Fruit fly (Drosophila melanogaster) ovary, adult (tissue): ENCODE results near the gene Alh.

Experiments
- CG17801 ChIP-seq: fragments of 200-800 bp; optimal IDR thresholded peaks from 2 replicates; lab custom pipeline; 2019; ENCODE audit warnings: missing biosample characterization, mild to moderate bottlenecking, missing genetic modification characterization, moderate library complexity; ENCODE audit not compliant: partially characterized antibody

The Alh gene

DNA sequence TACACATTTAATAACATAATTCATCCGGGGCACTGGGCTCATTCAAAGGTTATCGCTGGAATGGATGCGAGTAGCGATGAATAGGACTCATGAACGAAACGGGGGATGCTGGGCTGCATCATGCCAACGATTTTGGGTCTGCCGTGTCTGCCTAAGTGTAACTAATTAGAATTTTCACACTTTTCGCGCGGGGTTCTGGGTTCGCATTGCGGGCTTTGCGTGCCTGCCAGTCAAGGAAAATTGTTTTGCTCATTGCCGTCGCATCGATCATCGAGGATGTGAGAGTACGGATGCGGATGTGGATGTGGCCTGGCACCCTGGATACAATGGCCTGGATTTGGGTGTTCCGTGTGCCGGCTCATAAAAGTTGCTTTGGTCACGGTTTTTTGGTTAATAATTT, 14.1 kb upstream of the Alh start:
- TF ChIP-seq CG17801 (GFP tag; lab: Kevin White, UChicago): no peak

DNA sequence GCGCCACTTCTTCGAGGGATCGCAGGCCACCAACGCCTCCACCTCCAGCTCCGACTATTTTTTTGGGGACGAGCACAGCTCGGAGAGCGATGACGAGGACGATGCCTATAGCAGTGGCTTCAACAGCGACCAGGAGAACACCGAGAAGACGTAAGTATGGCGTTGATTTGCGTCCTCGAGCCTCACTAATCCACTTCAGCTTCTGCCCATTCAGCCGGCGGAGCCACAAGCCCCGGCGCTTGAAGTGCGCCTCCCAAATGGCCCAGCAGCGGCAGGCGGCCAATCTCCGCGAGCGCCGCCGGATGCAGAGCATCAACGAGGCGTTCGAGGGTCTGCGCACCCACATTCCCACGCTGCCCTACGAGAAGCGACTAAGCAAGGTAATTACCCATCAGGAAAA, 13.2 kb upstream of the Alh start:
- no peak for TF ChIP-seq CG17801 (GFP tag; lab: Kevin White, UChicago)

DNA sequence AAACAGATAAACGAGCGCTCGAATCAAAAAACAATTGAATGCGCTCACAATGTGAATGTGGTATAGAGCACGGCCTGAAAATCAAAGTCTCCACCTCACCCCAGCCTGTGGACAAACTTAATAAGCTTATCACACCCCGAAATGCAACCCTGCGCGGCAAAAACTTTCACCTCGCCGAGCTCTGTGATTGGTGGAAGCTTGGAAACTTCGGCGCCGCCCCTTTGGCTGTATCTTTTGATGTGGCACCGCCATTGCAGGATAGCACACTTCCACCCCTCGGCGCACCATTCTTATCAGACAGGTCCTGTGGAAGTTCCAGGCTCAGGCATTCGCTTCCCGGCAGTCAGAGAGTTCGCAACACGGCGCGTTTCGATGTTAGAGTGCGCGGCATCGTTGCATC, 11.9 kb upstream of the Alh start, which contains the start of gene Fer1:
Gene Fer1, plus strand, starts transcription at position 326 of the 400 bp plus-strand sequence.
- TF ChIP-seq CG17801 (GFP tag; lab: Kevin White, UChicago): no peak

DNA sequence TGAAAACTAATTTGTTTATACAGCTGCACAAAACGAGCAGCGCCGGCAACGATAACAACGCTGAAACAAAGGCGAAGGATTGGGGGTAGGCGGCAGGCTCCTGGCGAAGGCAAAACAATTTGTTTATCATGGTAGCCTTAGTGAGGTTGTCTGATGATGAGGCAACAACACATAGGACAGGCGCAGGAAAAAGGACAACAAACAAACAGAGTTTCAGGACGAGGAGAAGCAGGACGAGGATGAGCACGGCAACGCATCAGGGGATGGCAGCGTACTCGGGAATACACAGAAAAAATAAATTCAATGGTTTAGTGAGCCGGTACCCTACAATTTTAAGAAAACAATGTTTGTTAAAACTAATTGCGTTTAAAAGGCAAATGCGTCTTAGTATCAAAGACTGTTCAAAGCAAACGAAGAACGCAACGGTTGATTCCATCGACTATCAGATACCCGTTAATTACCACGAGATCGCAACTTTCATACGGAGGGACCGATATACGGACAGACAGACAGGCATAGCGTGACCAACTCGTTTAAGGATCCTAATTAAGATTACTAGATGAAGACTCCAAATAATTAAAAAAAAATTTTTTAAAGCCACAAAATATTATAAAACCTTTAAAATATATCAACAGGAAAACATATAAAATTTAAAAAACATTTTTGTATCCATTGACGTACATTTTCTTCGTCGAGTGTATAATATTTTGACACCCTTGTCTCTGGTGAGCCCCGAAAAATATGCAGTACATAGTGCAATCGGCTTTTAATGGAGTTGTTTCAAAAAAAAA, 10.9 kb upstream of the Alh start:
- TF ChIP-seq CG17801 (GFP tag; lab: Kevin White, UChicago): no peak

DNA sequence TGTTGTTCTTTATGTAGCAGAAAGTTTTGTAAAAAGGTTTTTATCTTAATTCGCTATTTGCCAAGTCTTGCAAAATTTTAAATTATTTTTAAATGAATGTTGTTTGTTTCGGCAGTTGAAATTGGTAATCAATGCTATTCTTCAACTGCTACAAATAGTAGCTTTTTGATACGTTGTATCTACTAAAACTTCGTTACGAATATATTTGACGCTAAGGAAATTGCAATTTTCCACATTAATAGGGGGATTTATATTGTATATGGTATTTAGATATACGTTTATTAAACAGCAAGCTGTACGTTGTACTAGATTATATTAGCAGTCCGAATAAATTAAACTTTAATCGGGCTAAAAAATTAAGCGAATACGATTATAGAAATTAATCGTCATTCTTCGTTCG, 7.3 kb upstream of the Alh start, which contains the start of gene CG31493:
Gene CG31493, plus strand, starts transcription at position 301 of the 400 bp plus-strand sequence.
- TF ChIP-seq CG17801 (GFP tag; lab: Kevin White, UChicago): no peak

DNA sequence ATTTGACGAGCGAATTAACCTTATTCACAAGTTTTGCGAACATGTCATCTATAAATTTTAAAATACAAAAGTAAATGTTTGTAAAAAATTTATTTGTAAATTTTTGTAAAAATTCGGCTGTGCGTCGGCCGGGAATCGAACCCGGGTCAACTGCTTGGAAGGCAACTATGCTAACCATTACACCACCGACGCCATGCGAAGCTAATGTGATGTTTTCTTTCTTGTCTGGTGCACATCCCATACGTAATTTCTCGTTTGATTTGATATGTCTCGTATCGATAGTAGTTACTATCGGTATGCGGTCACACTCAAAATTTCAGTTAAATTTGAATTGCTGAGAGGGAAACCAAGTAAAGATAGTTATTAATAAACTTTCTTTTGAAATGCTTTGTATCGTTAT, 6.8 kb upstream of the Alh start:
- peak; percentile 34 for TF ChIP-seq CG17801 (GFP tag; lab: Kevin White, UChicago)

DNA sequence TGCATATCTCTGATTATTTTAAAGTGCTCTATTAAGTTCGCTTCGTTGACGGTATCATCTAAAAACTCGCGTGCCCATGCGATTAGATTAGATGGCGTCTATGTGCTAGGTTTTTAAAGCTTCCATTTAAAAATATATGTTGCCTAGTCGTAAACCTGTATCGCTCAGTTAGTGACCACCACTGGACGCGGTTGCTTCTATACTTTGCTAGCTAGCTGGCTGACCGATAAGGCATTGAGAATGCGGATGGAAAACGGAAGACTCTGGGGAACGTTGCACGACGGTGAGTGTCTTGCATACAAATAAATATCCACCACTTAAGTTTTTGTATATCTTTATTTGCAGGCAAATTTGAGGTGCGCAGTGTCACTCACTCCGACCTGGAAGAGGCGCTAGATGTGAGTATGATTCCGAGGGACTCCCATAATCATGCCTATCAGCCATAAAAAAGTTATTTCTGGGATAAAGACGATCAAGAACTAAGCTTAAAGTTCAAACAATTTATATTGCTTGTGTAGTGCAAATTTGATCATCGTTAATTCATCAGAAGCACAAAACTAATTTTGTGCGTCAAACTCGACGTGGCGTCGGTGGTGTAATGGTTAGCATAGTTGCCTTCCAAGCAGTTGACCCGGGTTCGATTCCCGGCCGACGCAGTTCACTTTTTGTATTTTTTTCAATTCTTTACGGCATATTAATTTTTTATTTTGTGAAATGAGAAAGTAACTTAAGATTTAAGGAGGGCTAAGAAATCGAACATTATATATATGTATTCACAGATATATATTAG, 5.5 kb upstream of the Alh start, which contains the start of gene CG31248:
Gene CG31248, plus strand, starts transcription at position 41 of the 790 bp plus-strand sequence.
- no peak for TF ChIP-seq CG17801 (GFP tag; lab: Kevin White, UChicago)

DNA sequence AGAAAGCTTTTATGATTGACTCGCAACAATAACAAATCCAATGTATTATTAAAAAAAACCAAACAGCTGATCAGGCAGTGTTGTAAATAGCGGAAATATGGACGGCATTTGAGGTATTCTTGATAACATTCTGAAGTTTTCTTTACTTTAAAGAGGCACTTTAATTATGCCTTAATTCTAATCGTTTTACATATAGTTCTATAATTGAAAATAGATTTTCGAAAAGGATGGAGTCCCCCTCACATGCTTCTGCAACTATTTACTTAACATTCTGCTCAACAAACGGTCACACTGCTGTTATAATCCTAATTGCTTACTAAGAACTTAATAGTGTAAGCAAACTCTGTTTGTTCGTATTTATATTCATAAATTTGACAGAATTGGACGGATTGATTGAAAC, 4.0 kb upstream of the Alh start, which contains the start of gene CG10068:
Gene CG10068, minus strand, starts transcription at position 62 of the 400 bp plus-strand sequence.
- peak; percentile 89 for TF ChIP-seq CG17801 (GFP tag; lab: Kevin White, UChicago)

DNA sequence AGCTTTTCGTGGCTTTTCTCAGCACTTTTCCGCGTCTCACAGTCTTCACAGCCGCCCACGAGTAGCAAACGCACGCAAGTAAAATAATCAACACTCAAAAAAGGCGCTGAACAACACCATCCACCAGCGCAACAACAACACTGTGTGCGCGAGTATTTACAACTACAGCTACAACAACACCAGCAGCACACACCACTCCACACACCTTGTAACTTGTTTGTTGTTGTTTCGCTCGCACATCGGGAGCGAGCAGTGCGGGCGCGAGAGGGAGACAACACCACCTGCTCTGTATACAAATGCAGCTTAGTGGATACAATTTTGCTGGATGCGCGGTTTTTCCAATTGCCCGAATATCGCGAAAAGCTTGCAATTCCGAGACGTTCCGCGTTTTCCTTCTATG, 286 bp downstream of the Alh start:
- no peak for TF ChIP-seq CG17801 (GFP tag; lab: Kevin White, UChicago)

DNA sequence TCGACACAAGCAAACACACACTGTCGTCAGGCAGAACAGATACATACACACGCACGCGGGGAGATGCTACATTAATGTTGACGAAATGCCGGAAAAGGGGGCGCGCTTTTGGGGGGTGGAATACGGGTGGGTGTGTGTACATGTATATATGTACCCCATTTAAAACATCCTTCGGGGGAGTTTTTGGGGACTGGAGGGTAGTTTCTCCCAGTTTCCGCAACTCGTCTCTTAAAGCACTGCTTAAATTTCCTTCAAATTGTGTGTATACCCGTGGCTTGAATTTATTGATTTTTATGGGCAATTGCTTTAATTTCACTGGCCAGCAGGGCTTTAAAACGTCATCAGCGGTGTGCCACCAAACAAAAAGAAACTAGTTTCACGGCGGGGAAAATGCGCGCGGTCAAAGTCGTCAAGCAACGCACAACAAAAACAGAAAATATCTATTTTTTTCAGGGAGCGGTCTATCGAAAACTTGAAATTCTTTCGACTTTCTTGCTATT, 862 bp downstream of the Alh start:
- TF ChIP-seq CG17801 (GFP tag; lab: Kevin White, UChicago): no peak

DNA sequence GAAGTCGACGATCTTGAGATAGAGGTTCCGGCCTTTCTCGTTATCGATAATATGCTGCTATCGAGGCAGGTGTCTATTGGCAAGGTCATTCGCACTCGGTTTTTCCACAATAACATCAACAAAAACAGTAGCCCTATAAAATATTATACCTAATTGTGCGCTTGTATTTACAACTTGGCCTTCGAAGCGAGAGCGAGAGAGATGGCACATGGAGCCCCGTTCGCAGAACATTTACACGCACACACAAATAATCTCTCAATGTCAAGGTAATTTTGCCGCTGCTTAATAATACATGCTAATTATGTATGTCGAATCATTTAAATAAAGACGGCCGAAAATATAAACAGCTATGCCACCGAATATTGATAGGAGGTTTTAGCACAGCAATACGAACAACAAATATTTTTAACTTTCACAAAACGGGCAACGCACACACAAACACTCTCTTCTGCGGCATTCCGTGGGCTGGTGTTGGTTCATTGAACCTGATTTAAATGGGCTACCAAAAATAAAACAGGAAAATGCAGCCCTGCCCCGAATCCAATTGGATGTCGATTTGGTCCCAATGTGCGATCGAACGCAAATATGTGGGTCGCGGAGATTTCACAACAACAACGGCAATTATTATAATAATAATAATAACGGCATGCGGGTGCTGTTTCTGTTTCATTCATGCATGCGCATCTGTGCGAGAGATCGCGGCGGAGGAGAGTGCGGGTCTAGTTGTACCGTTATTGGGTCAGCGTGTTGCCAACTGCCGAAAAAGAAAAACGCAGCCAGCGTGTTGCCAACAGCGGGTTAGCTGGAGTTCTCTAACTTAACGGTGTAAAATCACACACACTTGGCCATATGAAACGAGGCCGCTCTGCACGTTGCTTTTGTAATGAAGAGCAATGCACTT, 1.6 kb downstream of the Alh start:
- TF ChIP-seq CG17801 (GFP tag; lab: Kevin White, UChicago): no peak

DNA sequence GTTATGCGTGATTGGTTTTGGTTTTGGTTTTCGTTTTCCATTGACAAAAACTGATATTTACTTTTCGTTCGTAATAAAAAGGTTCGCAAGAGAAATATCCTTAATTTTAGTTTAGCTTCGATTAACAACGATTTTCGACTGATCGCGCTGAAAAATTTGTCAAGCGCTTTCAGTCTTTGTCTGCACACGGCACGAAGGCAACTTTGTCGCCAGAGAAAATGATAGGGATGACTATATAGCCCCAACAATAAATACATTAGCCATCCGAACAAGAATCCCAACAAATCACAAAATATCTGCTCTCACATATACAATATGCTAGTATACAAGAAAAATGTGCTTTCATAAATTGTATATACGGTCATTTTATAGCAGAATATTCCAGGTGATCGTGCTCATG, 6.4 kb downstream of the Alh start, which contains the start of gene Mlp84B:
Gene Mlp84B, minus strand, starts transcription at position 143 of the 400 bp plus-strand sequence.
- TF ChIP-seq CG17801 (GFP tag; lab: Kevin White, UChicago): no peak

DNA sequence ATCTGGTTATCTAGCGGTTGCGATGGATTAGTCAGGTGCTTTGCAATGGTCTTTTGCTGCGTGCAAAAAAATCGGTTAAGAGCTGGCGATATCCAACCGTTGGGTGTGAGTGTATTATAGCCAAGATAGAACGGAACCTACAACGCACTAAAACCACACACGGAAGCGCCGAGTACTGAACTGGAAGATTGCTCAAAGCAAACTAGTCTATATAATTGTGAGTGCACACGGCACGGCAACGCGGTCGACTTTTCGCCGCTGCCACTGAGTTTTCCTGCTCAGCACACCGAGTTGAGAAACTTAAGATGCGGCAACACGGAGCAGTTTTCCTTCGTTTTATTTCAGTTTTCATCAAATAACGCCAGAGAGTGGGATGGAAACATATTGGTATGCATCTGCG, 7.5 kb downstream of the Alh start:
- no peak for TF ChIP-seq CG17801 (GFP tag; lab: Kevin White, UChicago)

DNA sequence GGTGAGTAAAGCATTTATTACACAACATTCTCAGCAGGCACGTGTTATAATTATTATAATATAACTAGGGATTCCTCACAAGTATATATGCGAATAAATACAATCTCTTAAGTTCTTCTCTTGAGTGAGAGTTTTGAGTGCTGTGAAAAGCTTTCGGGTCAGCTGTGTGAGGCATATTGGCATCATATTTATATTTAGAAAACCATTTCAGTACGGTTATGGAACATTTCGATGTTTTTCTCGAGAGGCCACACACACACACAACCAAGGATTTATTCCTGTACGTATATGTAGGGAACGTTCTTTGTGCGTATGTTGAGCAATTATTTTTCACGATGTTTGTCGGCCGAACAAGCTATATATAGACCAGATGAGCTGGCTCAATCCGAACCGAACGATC, 11.0 kb downstream of the Alh start:
- TF ChIP-seq CG17801 (GFP tag; lab: Kevin White, UChicago): no peak
